Worm (Caenorhabditis elegans) whole organism, midembryonic: ENCODE measurements around the gene cpg-4.

ENCODE experiments used
- T22C8.4 ChIP-seq: fragments of 200-800 bp; sonication (Bioruptor generic); IDR thresholded peaks from 2 replicates; pipeline ENCODE4 v1.3.6; 2022; ENCODE audit warnings: missing genetic modification characterization, missing compliant biosample characterization
- flt-1 ChIP-seq: fragments of 200-800 bp; sonication (Bioruptor generic); IDR thresholded peaks from 2 replicates; pipeline ENCODE4 v1.3.6; 2022; ENCODE audit warnings: missing genetic modification characterization, missing compliant biosample characterization

- no peak for TF ChIP-seq T22C8.4 (GFP tag; lab: Robert Waterston, UW)
- TF ChIP-seq flt-1 (GFP tag; lab: Robert Waterston, UW) = no peak
Observed at ce11 chrV:6007927-6008326, 11.7 kb downstream of the cpg-4 start.
